Worm (Caenorhabditis elegans): ENCODE results near the gene K09F5.1.

The K09F5.1 gene

DNA sequence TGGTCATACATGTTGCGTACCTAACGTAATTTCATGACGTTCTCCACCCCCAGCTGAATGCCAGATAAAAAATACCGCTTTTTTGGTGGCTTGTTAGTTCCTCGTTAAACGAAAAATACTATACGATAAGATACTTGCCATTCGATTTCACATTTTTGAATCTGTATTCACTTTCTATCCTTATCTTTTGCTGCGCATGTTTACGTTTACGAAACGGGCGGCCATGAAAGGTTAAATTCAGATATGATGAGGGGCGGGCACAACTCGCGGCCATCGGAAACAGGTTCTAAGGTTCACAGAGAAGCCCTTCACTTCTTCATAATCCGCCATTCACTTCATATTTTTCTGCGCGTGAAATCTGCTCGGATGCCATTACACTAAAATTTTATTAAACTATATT, 39.3 kb downstream of the K09F5.1 start:
- TF ChIP-seq klf-2 (GFP tag; conservative IDR thresholded peaks at IDR 0.05) (no peak), ztf-29 (GFP tag; IDR thresholded peaks at IDR 0.05) (no peak), ztf-23 (GFP tag; IDR thresholded peaks at IDR 0.05) (no peak), ref-1 (GFP tag; conservative IDR thresholded peaks at IDR 0.05) (no peak), T22C8.4 (GFP tag; IDR thresholded peaks at IDR 0.05) (no peak), flt-1 (GFP tag; IDR thresholded peaks at IDR 0.05) (no peak), cog-1 (tag; optimal IDR thresholded peaks at IDR 0.05) (no peak), med-1 (GFP tag; optimal IDR thresholded peaks at IDR 0.05; ENCODE audit: insufficient read depth) (no peak), tab-1 (GFP tag; IDR thresholded peaks at IDR 0.05) (no peak)

DNA sequence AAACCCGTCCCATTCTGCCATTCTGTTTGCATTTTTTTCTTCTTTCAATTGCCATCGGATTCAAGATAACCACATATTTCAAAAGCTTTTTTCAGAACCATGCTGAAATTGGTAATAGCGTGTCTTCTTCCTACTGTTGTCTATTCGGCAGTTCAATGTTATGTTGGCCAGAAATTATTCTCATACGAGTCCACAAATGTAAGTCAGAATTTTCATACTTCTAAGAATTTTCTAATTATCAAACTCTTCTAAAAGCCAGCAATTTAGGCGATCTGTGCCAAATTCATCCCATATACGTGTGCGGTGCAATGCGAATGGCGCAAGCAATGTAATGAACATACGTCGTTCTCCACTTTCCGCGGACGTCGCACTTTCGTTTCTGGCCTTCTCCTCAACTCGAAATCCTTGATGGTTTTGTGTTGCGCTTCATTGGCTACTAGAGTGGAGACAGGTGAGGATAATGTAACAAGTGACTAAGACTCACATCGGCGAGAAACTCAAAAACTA, 40.1 kb downstream of the K09F5.1 start, which contains the start of gene ZK154.1:
Gene ZK154.1 (plus strand): TSS at position 51 of the 507 bp plus-strand sequence.
- TF ChIP-seq cog-1 (tag; optimal IDR thresholded peaks at IDR 0.05) (no peak), T22C8.4 (GFP tag; IDR thresholded peaks at IDR 0.05) (no peak), klf-2 (GFP tag; conservative IDR thresholded peaks at IDR 0.05) (no peak), ztf-23 (GFP tag; IDR thresholded peaks at IDR 0.05) (no peak), med-1 (GFP tag; optimal IDR thresholded peaks at IDR 0.05; ENCODE audit: insufficient read depth) (no peak), ztf-29 (GFP tag; IDR thresholded peaks at IDR 0.05) (no peak), flt-1 (GFP tag; IDR thresholded peaks at IDR 0.05) (no peak), ref-1 (GFP tag; conservative IDR thresholded peaks at IDR 0.05) (no peak), tab-1 (GFP tag; IDR thresholded peaks at IDR 0.05) (no peak)

DNA sequence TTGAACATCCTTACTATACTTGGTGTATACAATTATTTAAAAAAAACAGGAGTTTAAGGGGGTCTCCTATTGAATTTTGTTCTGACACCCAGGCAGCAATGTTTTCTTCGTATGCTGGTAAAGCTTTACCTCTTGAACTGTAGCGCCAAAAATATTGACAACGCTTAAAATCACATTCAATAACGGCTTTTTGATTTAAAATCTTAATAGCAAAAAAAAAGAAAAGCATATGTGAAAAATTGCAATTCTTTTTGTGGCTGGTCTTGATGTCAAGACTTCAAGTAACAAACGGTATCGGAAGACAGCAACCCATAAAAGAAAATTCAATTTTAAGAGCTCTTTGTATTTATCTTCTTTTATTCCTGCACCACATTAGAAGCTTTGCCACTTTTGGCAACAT, 42.4 kb downstream of the K09F5.1 start:
- TF ChIP-seq med-1 (GFP tag; optimal IDR thresholded peaks at IDR 0.05; ENCODE audit: insufficient read depth) (no peak), cog-1 (tag; optimal IDR thresholded peaks at IDR 0.05) (no peak), tab-1 (GFP tag; IDR thresholded peaks at IDR 0.05) (no peak), flt-1 (GFP tag; IDR thresholded peaks at IDR 0.05) (no peak), ztf-29 (GFP tag; IDR thresholded peaks at IDR 0.05) (no peak), klf-2 (GFP tag; conservative IDR thresholded peaks at IDR 0.05) (no peak), T22C8.4 (GFP tag; IDR thresholded peaks at IDR 0.05) (no peak), ref-1 (GFP tag; conservative IDR thresholded peaks at IDR 0.05) (no peak), ztf-23 (GFP tag; IDR thresholded peaks at IDR 0.05) (no peak)

DNA sequence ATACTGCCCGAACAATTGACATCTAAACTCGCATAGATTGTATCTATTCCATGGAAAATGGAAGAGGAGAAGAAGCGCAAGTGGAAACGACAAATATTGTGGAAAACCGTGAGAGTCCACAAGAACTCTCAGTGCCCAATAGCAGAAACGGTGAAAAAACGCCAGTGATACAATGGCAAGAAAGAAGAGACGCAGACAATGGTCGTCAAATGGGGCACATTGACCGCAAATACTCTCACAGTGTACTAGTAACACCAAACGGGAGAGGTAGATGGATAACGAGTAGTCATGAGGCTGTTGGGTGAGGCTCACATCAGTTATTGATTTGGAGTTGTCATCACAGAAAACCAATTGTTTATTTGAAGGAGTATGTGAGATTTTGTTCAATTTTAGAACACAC, 42.9 kb downstream of the K09F5.1 start, which contains the start of gene ZK154.4:
Gene ZK154.4 (minus strand): TSS at position 27 of the 400 bp plus-strand sequence.
- no peak for TF ChIP-seq cog-1 (tag; optimal IDR thresholded peaks at IDR 0.05)
- no peak for TF ChIP-seq flt-1 (GFP tag; IDR thresholded peaks at IDR 0.05)
- TF ChIP-seq ztf-29 (GFP tag; IDR thresholded peaks at IDR 0.05): no peak
- no peak for TF ChIP-seq tab-1 (GFP tag; IDR thresholded peaks at IDR 0.05)

DNA sequence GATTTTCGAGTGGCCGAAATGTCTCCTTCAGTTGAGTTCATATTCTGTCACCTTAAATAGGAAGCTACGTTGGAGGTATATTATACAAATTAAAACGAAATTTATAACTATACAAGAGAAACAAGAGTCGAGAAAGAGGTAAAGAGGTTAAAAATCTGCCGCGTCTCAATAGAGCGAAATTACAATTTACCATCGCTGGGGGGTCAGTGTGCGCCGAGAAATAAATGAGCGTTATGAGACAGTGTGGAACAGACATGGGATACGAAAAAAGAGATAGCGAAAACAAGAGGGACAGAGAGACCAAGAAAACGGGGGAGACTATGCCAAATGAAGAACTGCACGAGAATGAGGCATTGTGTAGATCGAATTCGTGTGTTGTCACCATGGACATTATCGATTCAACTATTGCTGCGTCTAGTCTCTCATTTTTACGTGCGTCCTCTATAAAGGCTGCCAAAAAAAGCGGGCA, 48.5 kb downstream of the K09F5.1 start, which contains the start of gene ZK154.5:
Gene ZK154.5 (minus strand): TSS at position 51 of the 469 bp plus-strand sequence.
- no peak for TF ChIP-seq ref-1 (GFP tag; conservative IDR thresholded peaks at IDR 0.05)
- no peak for TF ChIP-seq tab-1 (GFP tag; IDR thresholded peaks at IDR 0.05)
- TF ChIP-seq flt-1 (GFP tag; IDR thresholded peaks at IDR 0.05): 0 out of 2 replicates have a peak, but pooled peaks have one; percentile 45
- TF ChIP-seq T22C8.4 (GFP tag; IDR thresholded peaks at IDR 0.05): 0 out of 2 replicates have a peak, but pooled peaks have one; percentile 34
- TF ChIP-seq cog-1 (tag; optimal IDR thresholded peaks at IDR 0.05): peak; percentile 15

Measured in whole organism, midembryonic.